Fruit fly (Drosophila melanogaster): ENCODE measurements around the gene CG13689.

Gene CG13689

DNA sequence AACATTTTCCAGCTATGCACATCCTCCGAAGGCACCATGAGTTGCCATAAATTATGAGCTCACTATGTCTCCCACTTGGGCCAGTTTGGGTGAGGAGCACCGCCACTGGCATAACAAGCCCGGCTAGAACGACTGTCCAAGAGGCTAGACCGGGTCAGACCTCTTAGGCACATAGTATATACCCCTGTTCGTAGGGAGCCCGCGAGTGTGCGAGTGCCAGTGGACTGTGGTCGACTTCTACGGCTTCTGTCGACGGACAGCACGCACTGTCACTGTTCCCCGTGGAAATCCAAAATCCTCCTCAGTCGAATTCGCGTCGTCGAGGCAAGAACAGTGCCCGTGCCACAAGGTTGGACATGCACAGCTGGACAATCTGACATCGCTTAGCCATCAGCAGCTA is 25.4 kb upstream of the CG13689 start, which contains the start of gene Pph13:
Gene Pph13 (plus strand): TSS at position 301 of the 400 bp plus-strand sequence.
- no peak for TF ChIP-seq wek (GFP tag; optimal IDR thresholded peaks at IDR 0.05)
- no peak for TF ChIP-seq sna (GFP tag; IDR thresholded peaks at IDR 0.05; ENCODE audit: partially characterized antibody)
- no peak for TF ChIP-seq CG11085 (GFP tag; IDR thresholded peaks at IDR 0.05)
- TF ChIP-seq tll (GFP tag; optimal IDR thresholded peaks at IDR 0.05), result no peak
- no peak for TF ChIP-seq bsh (GFP tag; optimal IDR thresholded peaks at IDR 0.05)
- TF ChIP-seq Ravus (GFP tag; IDR thresholded peaks at IDR 0.05), result no peak
- no peak for TF ChIP-seq Drgx (GFP tag; IDR thresholded peaks at IDR 0.05)
- no peak for TF ChIP-seq D19B (GFP tag; optimal IDR thresholded peaks at IDR 0.05)
- TF ChIP-seq CG13424 (tag; optimal IDR thresholded peaks at IDR 0.05), result no peak
- TF ChIP-seq CG4820 (GFP tag; optimal IDR thresholded peaks at IDR 0.05), result no peak
- TF ChIP-seq tup (GFP tag; optimal IDR thresholded peaks at IDR 0.05), result no peak
- TF ChIP-seq Aef1 (GFP tag; IDR thresholded peaks at IDR 0.05), result no peak
- no peak for TF ChIP-seq al (GFP tag; IDR thresholded peaks at IDR 0.05)

DNA sequence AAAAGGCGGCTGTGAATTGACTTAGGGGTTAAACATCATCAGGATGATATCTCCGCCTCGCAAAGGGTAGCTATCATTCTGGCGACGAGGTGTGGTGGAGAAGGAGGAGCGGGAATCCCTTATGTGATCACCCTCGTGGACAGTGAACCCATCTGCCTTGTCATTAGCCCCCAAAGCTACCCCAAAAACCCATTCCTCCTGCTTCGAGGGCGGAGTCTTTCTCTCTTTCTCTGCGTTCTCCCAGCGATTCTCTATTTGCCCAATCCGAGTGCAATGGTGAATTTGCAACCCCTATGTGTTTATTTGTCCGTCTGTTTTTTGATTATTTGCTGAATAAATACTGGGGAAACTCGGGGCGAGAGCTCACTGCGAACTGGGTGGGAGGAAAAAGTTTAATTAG is 17.3 kb upstream of the CG13689 start:
- peak; percentile 49 for TF ChIP-seq crol (GFP tag; IDR thresholded peaks at IDR 0.05)
- TF ChIP-seq seq (GFP tag; IDR thresholded peaks at IDR 0.05), result peak; percentile 81
- TF ChIP-seq Nf-YB (GFP tag; optimal IDR thresholded peaks at IDR 0.05), result peak; percentile 95
- peak; percentile 24 to 33 for TF ChIP-seq Trl (optimal IDR thresholded peaks at IDR 0.05)
- TF ChIP-seq Trl (GFP tag; optimal IDR thresholded peaks at IDR 0.05), result no peak
- TF ChIP-seq CG16815 (GFP tag; optimal IDR thresholded peaks at IDR 0.05), result no peak
- peak; percentile 95 for TF ChIP-seq Nf-YC (tag; optimal IDR thresholded peaks at IDR 0.05)
- TF ChIP-seq Atf3 (GFP tag; optimal IDR thresholded peaks at IDR 0.05), result no peak
- no peak for TF ChIP-seq CG15601 (tag; optimal IDR thresholded peaks at IDR 0.05)

DNA sequence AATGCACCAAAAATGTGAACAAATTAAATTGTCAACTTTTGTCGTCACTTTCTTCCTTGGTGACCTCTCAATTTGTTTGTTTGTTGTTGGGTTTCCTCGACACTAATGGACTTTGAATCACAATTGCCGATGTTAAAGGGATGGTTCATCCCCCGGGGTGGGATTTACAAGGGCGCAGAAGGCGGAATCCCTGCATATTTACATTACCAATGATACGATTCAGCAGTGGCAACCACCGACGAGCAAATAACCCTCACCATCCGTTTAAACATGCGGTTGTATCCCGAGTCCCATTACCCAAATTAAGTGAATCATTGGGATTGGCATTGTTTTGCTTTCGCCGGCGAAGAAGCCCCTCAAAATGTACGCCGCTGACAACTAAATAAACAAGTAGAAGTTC is 11.1 kb upstream of the CG13689 start:
- no peak for TF ChIP-seq Bdp1 (GFP tag; optimal IDR thresholded peaks at IDR 0.05)
- peak; percentile 79 for TF ChIP-seq Nf-YB (GFP tag; optimal IDR thresholded peaks at IDR 0.05)
- TF ChIP-seq crol (GFP tag; IDR thresholded peaks at IDR 0.05), result no peak
- peak; percentile 35 for TF ChIP-seq pros (GFP tag; optimal IDR thresholded peaks at IDR 0.05)
- TF ChIP-seq CG6854 (GFP tag; optimal IDR thresholded peaks at IDR 0.05), result no peak
- peak; percentile 44 for TF ChIP-seq nerfin-1 (tag; optimal IDR thresholded peaks at IDR 0.05)
- TF ChIP-seq oc (tag; optimal IDR thresholded peaks at IDR 0.05), result peak; percentile 33
- TF ChIP-seq pum (GFP tag; optimal IDR thresholded peaks at IDR 0.05), result no peak
- TF ChIP-seq Deaf1 (tag; optimal IDR thresholded peaks at IDR 0.05), result no peak
- TF ChIP-seq HmgZ (tag; optimal IDR thresholded peaks at IDR 0.05), result no peak
- TF ChIP-seq CG17802 (tag; optimal IDR thresholded peaks at IDR 0.05), result no peak
- peak; percentile 63 for TF ChIP-seq Nf-YC (tag; optimal IDR thresholded peaks at IDR 0.05)
- peak; percentile 21; the same call in 1 of the 2 replicates for TF ChIP-seq seq (GFP tag; IDR thresholded peaks at IDR 0.05)

DNA sequence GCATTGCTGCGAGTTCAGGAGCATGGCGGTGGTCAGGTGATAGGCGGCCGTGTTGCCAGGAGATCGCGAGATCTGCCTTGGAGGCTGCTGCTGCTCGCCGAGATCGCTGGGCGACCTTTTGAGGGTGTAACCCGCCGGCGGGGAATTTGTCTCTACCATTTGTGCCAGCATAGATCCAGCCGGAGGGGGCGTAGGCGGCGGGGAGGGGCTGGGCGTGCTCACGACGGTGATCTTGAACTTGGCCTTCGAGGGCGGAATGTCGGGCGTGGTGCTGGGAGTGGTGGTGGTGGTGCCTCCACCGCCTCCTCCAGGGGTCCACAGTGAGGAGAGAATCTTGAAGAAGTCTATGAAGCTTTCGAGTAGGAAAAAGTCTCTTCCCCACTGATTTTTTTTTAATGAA is 8.6 kb upstream of the CG13689 start:
- TF ChIP-seq CG7839 (tag; optimal IDR thresholded peaks at IDR 0.05) (no peak), Mrtf (GFP tag; IDR thresholded peaks at IDR 0.05) (0 out of 3 replicates have a peak, but pooled peaks have one; percentile 13), CG34422 (GFP tag; IDR thresholded peaks at IDR 0.05) (no peak), CG12299 (tag; optimal IDR thresholded peaks at IDR 0.05) (no peak), nerfin-2 (GFP tag; IDR thresholded peaks at IDR 0.05; ENCODE audit: partially characterized antibody) (no peak), Mes4 (GFP tag; optimal IDR thresholded peaks at IDR 0.05) (no peak), slbo (GFP tag; IDR thresholded peaks at IDR 0.05) (0 out of 2 replicates have a peak, but pooled peaks have one; percentile 13), CG34224 (GFP tag; IDR thresholded peaks at IDR 0.05; ENCODE audit: partially characterized antibody) (no peak), CG5953 (GFP tag; IDR thresholded peaks at IDR 0.05) (no peak), Hr78 (GFP tag; optimal IDR thresholded peaks at IDR 0.05) (no peak), Drgx (GFP tag; IDR thresholded peaks at IDR 0.05) (no peak), CG12769 (tag; optimal IDR thresholded peaks at IDR 0.05) (no peak)

All from whole organism, embryonic.